Fruit fly (Drosophila melanogaster) whole organism, embryonic: ENCODE results near the gene Uro.
"Not testable (repeated sequence)": the region's sequence is repeated elsewhere in the genome, so short reads cannot be mapped to it uniquely, and the experiment has no call there.

ENCODE experiments used
- CG10959 ChIP-seq: fragments of 200-800 bp; sonication (Bioruptor generic); IDR thresholded peaks from 2 replicates; pipeline ENCODE4 v1.3.6; 2022; ENCODE audit warnings: missing biosample characterization, missing genetic modification characterization
- CG11085 ChIP-seq: fragments of 200-800 bp; sonication (Bioruptor generic); IDR thresholded peaks from 2 replicates; pipeline ENCODE4 v1.3.6; 2022; ENCODE audit warnings: missing biosample characterization, missing genetic modification characterization
- CG11456 ChIP-seq: fragments of 200-800 bp; sonication (Bioruptor generic); IDR thresholded peaks from 3 replicates; pipeline ENCODE4 v1.3.6; 2022; ENCODE audit warnings: missing biosample characterization, missing genetic modification characterization
- CG15514 ChIP-seq: fragments of 200-800 bp; sonication (Bioruptor generic); optimal IDR thresholded peaks from 3 replicates; lab custom pipeline; 2017; ENCODE audit warnings: missing biosample characterization, missing genetic modification characterization, mild to moderate bottlenecking, moderate library complexity, missing genetic modification reagents
- CG3281 ChIP-seq: fragments of 200-800 bp; sonication (Bioruptor generic); optimal IDR thresholded peaks from 3 replicates; lab custom pipeline; 2017; ENCODE audit warnings: missing biosample characterization, mild to moderate bottlenecking, missing genetic modification characterization
- CG4730 ChIP-seq: fragments of 200-800 bp; sonication (Bioruptor generic); IDR thresholded peaks from 2 replicates; pipeline ENCODE4 v1.3.6; 2022; ENCODE audit warnings: missing biosample characterization, missing genetic modification characterization
- CG6175 ChIP-seq: fragments of 200-800 bp; sonication (Bioruptor generic); IDR thresholded peaks from 3 replicates; pipeline ENCODE4 v1.3.6; 2022; ENCODE audit warnings: missing biosample characterization, missing genetic modification characterization
- CG6272 ChIP-seq: fragments of 200-800 bp; sonication (Bioruptor generic); IDR thresholded peaks from 2 replicates; pipeline ENCODE4 v1.3.6; 2022; ENCODE audit warnings: missing biosample characterization, missing genetic modification characterization
- CG6689 ChIP-seq: fragments of 200-800 bp; sonication (Bioruptor generic); IDR thresholded peaks from 2 replicates; pipeline ENCODE4 v1.3.6; 2022; ENCODE audit warnings: missing biosample characterization, missing genetic modification characterization
- CG6765 ChIP-seq: fragments of 200-800 bp; sonication (Bioruptor generic); optimal IDR thresholded peaks from 3 replicates; lab custom pipeline; 2017; ENCODE audit warnings: missing biosample characterization, mild to moderate bottlenecking, missing genetic modification characterization
- CG9932 ChIP-seq: fragments of 200-800 bp; sonication (Bioruptor generic); IDR thresholded peaks from 2 replicates; pipeline ENCODE4 v1.3.6; 2022; ENCODE audit warnings: missing biosample characterization, missing genetic modification characterization
- Dref ChIP-seq: fragments of 200-800 bp; sonication (Bioruptor generic); IDR thresholded peaks from 2 replicates; pipeline ENCODE4 v1.3.6; 2022; ENCODE audit warnings: missing biosample characterization, missing genetic modification characterization
- Hr39 ChIP-seq: fragments of >200 bp; optimal IDR thresholded peaks from 2 replicates; lab custom pipeline; 2017
- ab ChIP-seq: fragments of 200-800 bp; sonication (Bioruptor generic); optimal IDR thresholded peaks from 2 replicates; lab custom pipeline; 2016; ENCODE audit warnings: missing biosample characterization, missing genetic modification characterization
- ac ChIP-seq: fragments of 200-800 bp; sonication (Bioruptor generic); optimal IDR thresholded peaks from 3 replicates; lab custom pipeline; 2017; ENCODE audit warnings: missing biosample characterization, mild to moderate bottlenecking, missing genetic modification characterization
- ap ChIP-seq: fragments of 200-800 bp; sonication (Bioruptor generic); IDR thresholded peaks from 2 replicates; pipeline ENCODE4 v1.3.6; 2022; ENCODE audit warnings: missing biosample characterization, missing genetic modification characterization
- bab2 ChIP-seq: fragments of 200-800 bp; sonication (Bioruptor generic); optimal IDR thresholded peaks from 2 replicates; lab custom pipeline; 2016; ENCODE audit warnings: missing biosample characterization, missing genetic modification characterization
- crc ChIP-seq: fragments of 200-800 bp; sonication (Bioruptor generic); optimal IDR thresholded peaks from 2 replicates; lab custom pipeline; 2016; ENCODE audit warnings: missing biosample characterization, missing genetic modification characterization
- dimm ChIP-seq: fragments of 200-800 bp; sonication (Bioruptor generic); IDR thresholded peaks from 2 replicates; pipeline ENCODE4 v1.3.6; 2022; ENCODE audit warnings: missing biosample characterization, missing genetic modification characterization
- en ChIP-seq: fragments of 200-800 bp; sonication (Bioruptor generic); optimal IDR thresholded peaks from 2 replicates; lab custom pipeline; 2016; ENCODE audit warnings: missing biosample characterization, missing genetic modification characterization
- gce ChIP-seq: fragments of 200-800 bp; sonication (Bioruptor generic); IDR thresholded peaks from 3 replicates; pipeline ENCODE4 v1.3.6; 2022; ENCODE audit warnings: missing biosample characterization, missing genetic modification characterization
- ham ChIP-seq: fragments of 200-800 bp; sonication (Bioruptor generic); IDR thresholded peaks from 2 replicates; pipeline ENCODE4 v1.3.6; 2022; ENCODE audit warnings: missing biosample characterization, missing genetic modification characterization
- her ChIP-seq: fragments of 200-800 bp; sonication (Bioruptor generic); optimal IDR thresholded peaks from 2 replicates; lab custom pipeline; 2016; ENCODE audit warnings: missing biosample characterization, missing genetic modification characterization
- lmd ChIP-seq: fragments of 200-800 bp; sonication (Bioruptor generic); IDR thresholded peaks from 2 replicates; pipeline ENCODE4 v1.3.6; 2022; ENCODE audit warnings: missing biosample characterization, missing genetic modification characterization
- otp ChIP-seq: fragments of 200-800 bp; sonication (Bioruptor generic); IDR thresholded peaks from 3 replicates; pipeline ENCODE4, ENCODE4 v1.3.6; 2022; ENCODE audit warnings: missing biosample characterization, missing genetic modification characterization
- peb ChIP-seq: fragments of 200-800 bp; sonication (Bioruptor generic); IDR thresholded peaks from 2 replicates; pipeline ENCODE4 v1.3.6; 2022; ENCODE audit warnings: missing biosample characterization, missing genetic modification characterization
- pros ChIP-seq: fragments of 200-800 bp; sonication (Bioruptor generic); optimal IDR thresholded peaks from 3 replicates; lab custom pipeline; 2019; ENCODE audit warnings: missing biosample characterization, mild to moderate bottlenecking, missing genetic modification characterization, moderate library complexity
- repo ChIP-seq: fragments of 200-800 bp; sonication (Bioruptor generic); optimal IDR thresholded peaks from 2 replicates; lab custom pipeline; 2016; ENCODE audit warnings: missing biosample characterization, missing genetic modification characterization
- sens ChIP-seq: fragments of 200-800 bp; sonication (Bioruptor generic); peaks from one replicate; lab custom pipeline; 2016; ENCODE audit warnings: missing biosample characterization, missing genetic modification characterization
- sima ChIP-seq: fragments of 200-800 bp; sonication (Bioruptor generic); optimal IDR thresholded peaks from 2 replicates; lab custom pipeline; 2016; ENCODE audit warnings: missing biosample characterization, missing genetic modification characterization
- twi ChIP-seq: fragments of 200-800 bp; optimal IDR thresholded peaks from 2 replicates; lab custom pipeline; 2019; ENCODE audit warnings: missing biosample characterization, mild to moderate bottlenecking, missing genetic modification characterization, moderate library complexity
- zen2 ChIP-seq: fragments of 200-800 bp; sonication (Bioruptor generic); IDR thresholded peaks from 3 replicates; pipeline ENCODE4 v1.3.6; 2022; ENCODE audit warnings: missing biosample characterization, missing genetic modification characterization; ENCODE audit not compliant: partially characterized antibody

The Uro gene

DNA sequence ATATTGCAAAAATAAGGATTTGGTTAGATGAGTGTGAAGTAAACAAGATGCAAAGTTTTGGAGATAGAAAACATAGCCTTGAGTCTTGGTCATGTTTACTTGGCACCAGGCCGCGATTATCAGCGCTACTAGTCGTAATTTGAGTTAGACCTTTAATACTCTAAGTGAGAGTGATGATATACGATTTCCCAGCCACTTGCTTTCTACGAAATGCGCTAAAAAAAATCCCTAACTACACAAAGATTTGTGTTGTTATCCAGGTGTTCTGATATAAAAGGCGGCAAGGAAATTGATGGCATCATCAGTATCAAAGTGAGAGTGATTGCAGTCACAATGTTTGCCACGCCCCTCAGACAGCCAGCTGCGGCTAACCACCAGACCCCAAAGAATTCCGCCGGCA lies at the start of gene Uro:
TSS of gene Uro (plus strand) at position 301 of the 400 bp plus-strand sequence.
- no peak for TF ChIP-seq CG6175 (GFP tag; lab: Robert Waterston, UW)
- TF ChIP-seq sens, result peak; percentile 18

DNA sequence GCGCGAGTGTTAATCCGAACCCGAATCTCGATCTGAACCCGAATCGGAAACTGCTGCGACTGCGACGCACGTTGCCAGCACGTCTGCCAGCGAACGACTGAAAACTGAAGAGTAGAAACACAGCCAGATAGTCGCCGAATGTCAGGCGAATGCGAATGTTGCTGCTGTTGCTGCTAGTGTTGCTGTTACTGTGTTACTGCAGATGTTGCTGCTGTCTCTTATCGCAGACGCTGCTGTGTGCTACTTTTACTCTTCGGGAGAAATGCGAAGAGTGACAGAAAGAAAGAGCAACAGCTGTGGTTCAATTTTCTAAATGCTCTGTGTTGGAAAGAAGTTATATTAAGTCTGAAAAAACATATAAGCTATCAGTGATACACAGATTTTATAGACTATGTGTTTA lies 47.3 kb upstream of the Uro start, which contains the start of gene CG13796:
TSS of gene CG13796 (minus strand) at position 101 of the 400 bp plus-strand sequence.
- not testable (repeated sequence) for TF ChIP-seq CG4730 (GFP tag; lab: Robert Waterston, UW); en (GFP tag; lab: Kevin White, UChicago); ap (GFP tag; lab: Robert Waterston, UW)

DNA sequence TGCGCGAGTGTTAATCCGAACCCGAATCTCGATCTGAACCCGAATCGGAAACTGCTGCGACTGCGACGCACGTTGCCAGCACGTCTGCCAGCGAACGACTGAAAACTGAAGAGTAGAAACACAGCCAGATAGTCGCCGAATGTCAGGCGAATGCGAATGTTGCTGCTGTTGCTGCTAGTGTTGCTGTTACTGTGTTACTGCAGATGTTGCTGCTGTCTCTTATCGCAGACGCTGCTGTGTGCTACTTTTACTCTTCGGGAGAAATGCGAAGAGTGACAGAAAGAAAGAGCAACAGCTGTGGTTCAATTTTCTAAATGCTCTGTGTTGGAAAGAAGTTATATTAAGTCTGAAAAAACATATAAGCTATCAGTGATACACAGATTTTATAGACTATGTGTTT lies 41.2 kb upstream of the Uro start, which contains the start of gene CG31904:
TSS of gene CG31904 (minus strand) at position 101 of the 400 bp plus-strand sequence.
- not testable (repeated sequence) for TF ChIP-seq CG6689, peb, CG11085 (GFP tag; lab: Robert Waterston, UW)

DNA sequence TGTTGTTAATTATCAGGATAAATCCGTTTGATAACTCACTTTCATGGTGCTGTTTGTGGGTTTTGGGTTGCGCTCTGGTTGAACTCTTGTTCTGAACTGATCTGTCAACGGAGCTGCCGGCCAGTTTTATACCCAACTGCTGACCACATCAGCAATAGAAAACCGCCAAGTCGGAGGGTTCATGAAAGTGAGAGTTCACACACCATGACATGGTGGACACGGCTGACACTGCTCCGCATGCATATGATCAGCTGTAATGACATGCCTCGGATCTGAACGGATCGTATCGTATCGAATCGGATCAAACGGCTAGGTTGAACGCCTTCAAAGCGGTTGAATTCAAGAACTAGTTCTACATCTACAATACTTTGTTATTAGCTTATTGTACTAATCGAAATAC lies 38.4 kb upstream of the Uro start, which contains the start of gene Acp1:
TSS of gene Acp1 (minus strand) at position 101 of the 400 bp plus-strand sequence.
- TF ChIP-seq ac (GFP tag; lab: Kevin White, UChicago) (no peak), repo (no peak), CG11085 (GFP tag; lab: Robert Waterston, UW) (no peak), dimm (GFP tag; lab: Robert Waterston, UW) (no peak), sima (GFP tag; lab: Kevin White, UChicago) (no peak), CG10959 (GFP tag; lab: Robert Waterston, UW) (no peak), crc (no peak)

DNA sequence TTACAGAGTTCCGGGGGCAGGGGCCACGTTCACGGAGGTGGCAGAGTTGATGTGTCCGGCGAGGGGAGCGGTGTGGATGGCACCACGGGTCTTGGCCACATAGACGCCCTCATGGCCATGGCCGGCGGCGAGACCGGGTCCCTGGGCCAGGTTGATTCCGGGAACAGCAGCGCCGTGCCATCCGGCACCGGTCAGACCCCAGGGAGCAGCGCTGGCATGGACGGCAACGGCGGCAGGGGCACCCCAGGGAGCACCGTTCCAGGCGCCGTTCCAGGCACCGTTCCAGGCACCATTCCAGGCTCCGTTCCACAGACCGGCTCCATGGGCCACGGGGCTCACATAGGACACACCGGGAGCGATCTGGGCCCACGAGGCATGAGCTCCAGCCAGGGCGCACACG lies 35.7 kb upstream of the Uro start:
- TF ChIP-seq ham (GFP tag; lab: Robert Waterston, UW) (no peak), CG3281 (GFP tag; lab: Kevin White, UChicago) (no peak), CG6272 (GFP tag; lab: Robert Waterston, UW) (0 out of 2 replicates have a peak, but pooled peaks have one; percentile 8), twi (tag; lab: Kevin White, UChicago) (no peak), ab (GFP tag; lab: Kevin White, UChicago) (no peak), CG15514 (GFP tag; lab: Kevin White, UChicago) (no peak), bab2 (GFP tag; lab: Kevin White, UChicago) (no peak), pros (GFP tag; lab: Kevin White, UChicago) (no peak), otp (GFP tag; lab: Robert Waterston, UW) (no peak), CG6765 (GFP tag; lab: Kevin White, UChicago) (no peak), Hr39 (lab: Kevin White, UChicago) (peak; percentile 73), gce (GFP tag; lab: Robert Waterston, UW) (no peak), Dref (peak; percentile 24; the same call in 1 of the 2 replicates), her (no peak), CG9932 (GFP tag; lab: Robert Waterston, UW) (no peak), CG11456 (GFP tag; lab: Robert Waterston, UW) (0 out of 3 replicates have a peak, but pooled peaks have one; percentile 65), lmd (GFP tag; lab: Robert Waterston, UW) (peak; percentile 13; the same call in 1 of the 2 replicates), zen2 (GFP tag; lab: Robert Waterston, UW) (no peak)

DNA sequence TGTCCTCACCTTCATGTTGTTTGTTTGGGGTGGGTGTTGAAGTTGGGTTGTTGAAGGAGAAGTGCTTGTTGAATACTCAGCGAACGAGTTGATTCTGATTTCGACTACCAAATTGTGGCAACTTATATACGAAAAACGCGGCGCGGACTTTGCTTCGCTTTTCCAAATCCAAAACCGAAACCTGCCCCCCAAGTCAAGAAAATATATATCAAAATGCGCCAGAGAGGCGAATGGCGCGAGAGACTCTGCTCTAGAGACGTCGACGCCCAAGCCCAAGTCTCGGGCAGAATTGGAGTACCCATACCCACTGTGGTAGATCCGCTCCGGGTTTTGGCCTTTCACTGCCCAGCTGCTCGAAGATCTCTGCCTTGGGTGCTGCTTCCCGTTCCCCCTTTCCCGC lies 35.1 kb upstream of the Uro start, which contains the start of gene CG7214:
TSS of gene CG7214 (minus strand) at position 101 of the 400 bp plus-strand sequence.
- 0 out of 2 replicates have a peak, but pooled peaks have one; percentile 25 for TF ChIP-seq Dref
- no peak for TF ChIP-seq CG10959 (GFP tag; lab: Robert Waterston, UW)
- TF ChIP-seq lmd (GFP tag; lab: Robert Waterston, UW), result 0 out of 2 replicates have a peak, but pooled peaks have one; percentile 9
